Worm (Caenorhabditis elegans): ENCODE data around the gene alh-9.

Gene alh-9

ce11 chrIII:5845483-5845882, 10.3 kb upstream of the alh-9 start (continued):
- TF ChIP-seq tbx-9 (tag; optimal IDR thresholded peaks at IDR 0.05; ENCODE audit: borderline replicate concordance) = no peak
- no peak for TF ChIP-seq attf-6 (GFP tag; IDR thresholded peaks at IDR 0.05)
- no peak for TF ChIP-seq snpc-4 (GFP tag; optimal IDR thresholded peaks at IDR 0.05)
- TF ChIP-seq snpc-4 (tag; optimal IDR thresholded peaks at IDR 0.05) = peak in 1 of 4 experiments; percentile 16
- TF ChIP-seq egrh-3 (GFP tag; IDR thresholded peaks at IDR 0.05) = no peak
- no peak for TF ChIP-seq hrde-1 (tag; optimal IDR thresholded peaks at IDR 0.05; ENCODE audit: borderline replicate concordance)
- TF ChIP-seq B0336.3 (GFP tag; IDR thresholded peaks at IDR 0.05) = no peak
- no peak for TF ChIP-seq let-526 (GFP tag; IDR thresholded peaks at IDR 0.05)
- no peak for TF ChIP-seq egl-44 (GFP tag; IDR thresholded peaks at IDR 0.05)
- TF ChIP-seq Y53G8AR.9 (GFP tag; conservative IDR thresholded peaks at IDR 0.05) = no peak
- no peak for TF ChIP-seq ceh-79 (tag; optimal IDR thresholded peaks at IDR 0.05)
- no peak for TF ChIP-seq ztf-28 (GFP tag; IDR thresholded peaks at IDR 0.05)
- no peak for TF ChIP-seq B0035.1 (tag; optimal IDR thresholded peaks at IDR 0.05)
- TF ChIP-seq madf-10 (tag; optimal IDR thresholded peaks at IDR 0.05) = no peak
- no peak; the same call in 1 of the 2 replicates for TF ChIP-seq K11D2.4 (GFP tag; IDR thresholded peaks at IDR 0.05)
- TF ChIP-seq tlf-1 (GFP tag; optimal IDR thresholded peaks at IDR 0.05) = no peak
- TF ChIP-seq ztf-26 (tag; optimal IDR thresholded peaks at IDR 0.05) = no peak
- no peak for TF ChIP-seq ztf-6 (GFP tag; IDR thresholded peaks at IDR 0.05)
- TF ChIP-seq tbp1 (GFP tag; optimal IDR thresholded peaks at IDR 0.05) = no peak
- no peak for TF ChIP-seq dpl-1 (GFP tag; optimal IDR thresholded peaks at IDR 0.05)
- no peak for TF ChIP-seq dox-1 (GFP tag; IDR thresholded peaks at IDR 0.05)
- no peak for TF ChIP-seq ama-1 (optimal IDR thresholded peaks at IDR 0.05)
- TF ChIP-seq ama-1 (GFP tag; optimal IDR thresholded peaks at IDR 0.05) = no peak
- no peak for TF ChIP-seq F57A8.1 (GFP tag; optimal IDR thresholded peaks at IDR 0.05)
- no peak for TF ChIP-seq die-1 (tag; optimal IDR thresholded peaks at IDR 0.05)
- no peak for TF ChIP-seq madf-3 (GFP tag; IDR thresholded peaks at IDR 0.05)
- TF ChIP-seq sea-2 (GFP tag; IDR thresholded peaks at IDR 0.05) = no peak
- no peak for TF ChIP-seq fkh-3 (tag; optimal IDR thresholded peaks at IDR 0.05)
- TF ChIP-seq hmg-1.2 (GFP tag; IDR thresholded peaks at IDR 0.05) = peak; percentile 45; the same call in 1 of the 2 replicates
- no peak for TF ChIP-seq mcd-1 (GFP tag; IDR thresholded peaks at IDR 0.05)
- TF ChIP-seq him-1 (tag; optimal IDR thresholded peaks at IDR 0.05) = no peak
- 0 out of 2 replicates have a peak, but pooled peaks have one; percentile 17 for TF ChIP-seq pbrm-1 (GFP tag; IDR thresholded peaks at IDR 0.05)
- no peak for TF ChIP-seq mel-28 (tag; optimal IDR thresholded peaks at IDR 0.05; ENCODE audit: borderline replicate concordance)
- peak in 1 of 3 experiments; percentile 63 for TF ChIP-seq lin-35 (GFP tag; optimal IDR thresholded peaks at IDR 0.05)
- TF ChIP-seq akir-1 (GFP tag; optimal IDR thresholded peaks at IDR 0.05) = no peak
- TF ChIP-seq chd-7 (tag; optimal IDR thresholded peaks at IDR 0.05) = no peak
- TF ChIP-seq madf-8 (GFP tag; conservative IDR thresholded peaks at IDR 0.05) = no peak
- TF ChIP-seq zfh-2 (GFP tag; conservative IDR thresholded peaks at IDR 0.05) = peak; percentile 72
- peak; percentile 19 for TF ChIP-seq somi-1 (GFP tag; optimal IDR thresholded peaks at IDR 0.05)
- no peak for TF ChIP-seq bed-1 (GFP tag; IDR thresholded peaks at IDR 0.05)
- no peak for TF ChIP-seq repo-1 (tag; optimal IDR thresholded peaks at IDR 0.05)
- peak; percentile 24 for TF ChIP-seq attf-5 (GFP tag; optimal IDR thresholded peaks at IDR 0.05)
- TF ChIP-seq K12H6.12 (tag; optimal IDR thresholded peaks at IDR 0.05) = peak; percentile 67
- no peak for TF ChIP-seq unc-130 (GFP tag; optimal IDR thresholded peaks at IDR 0.05)
- TF ChIP-seq nhr-27 (tag; optimal IDR thresholded peaks at IDR 0.05) = no peak
- TF ChIP-seq rcor-1 (GFP tag; IDR thresholded peaks at IDR 0.05) = no peak
- no peak for TF ChIP-seq C06A6.2 (GFP tag; conservative IDR thresholded peaks at IDR 0.05)
- TF ChIP-seq lin-26 (GFP tag; IDR thresholded peaks at IDR 0.05) = no peak
- TF ChIP-seq nfya-1 (tag; optimal IDR thresholded peaks at IDR 0.05; ENCODE audit: borderline replicate concordance, insufficient read depth) = no peak
- TF ChIP-seq efl-1 (GFP tag; optimal IDR thresholded peaks at IDR 0.05) = no peak

Measured in whole organism, young adult.